Worm (Caenorhabditis elegans): ENCODE data around the gene Y67A10A.2.

ce11 chrIV:14326283-14326682 lies 11.6 kb upstream of the Y67A10A.2 start, which contains the start of gene fbxa-83:
- TF ChIP-seq nhr-237 (tag; optimal IDR thresholded peaks at IDR 0.05) = no peak
- no peak for TF ChIP-seq nhr-76 (tag; optimal IDR thresholded peaks at IDR 0.05)
- TF ChIP-seq elt-1 (tag; optimal IDR thresholded peaks at IDR 0.05; ENCODE audit: borderline replicate concordance, insufficient read depth) = no peak
- no peak for TF ChIP-seq nhr-28 (tag; optimal IDR thresholded peaks at IDR 0.05)
- no peak for TF ChIP-seq M03D4.4 (tag; optimal IDR thresholded peaks at IDR 0.05)
- TF ChIP-seq snpc-4 (tag; optimal IDR thresholded peaks at IDR 0.05) = no peak
- no peak for TF ChIP-seq unc-62 (GFP tag; optimal IDR thresholded peaks at IDR 0.05)
- no peak for TF ChIP-seq lin-13 (tag; optimal IDR thresholded peaks at IDR 0.05)
- no peak for TF ChIP-seq elt-3 (tag; optimal IDR thresholded peaks at IDR 0.05)
- TF ChIP-seq nhr-2 (tag; optimal IDR thresholded peaks at IDR 0.05) = no peak
- no peak for TF ChIP-seq ces-1 (GFP tag; optimal IDR thresholded peaks at IDR 0.05)
- TF ChIP-seq unc-39 (tag; optimal IDR thresholded peaks at IDR 0.05) = no peak
- TF ChIP-seq pha-4 (tag; optimal IDR thresholded peaks at IDR 0.05) = no peak
